Fruit fly (Drosophila melanogaster) whole organism, embryonic: ENCODE measurements around the gene CG9449.
A peak's percentile ranks its signal among the peaks of the same experiment; 100 is the strongest.

Experiments
- CG11085 ChIP-seq: fragments of 200-800 bp; sonication (Bioruptor generic); IDR thresholded peaks from 2 replicates; pipeline ENCODE4 v1.3.6; 2022; ENCODE audit warnings: missing biosample characterization, missing genetic modification characterization
- CG1603 ChIP-seq: fragments of 200-800 bp; sonication (Bioruptor generic); optimal IDR thresholded peaks from 2 replicates; lab custom pipeline; 2019; ENCODE audit warnings: missing biosample characterization, mild to moderate bottlenecking, missing genetic modification characterization, moderate library complexity
- CG16779 ChIP-seq: fragments of 200-800 bp; sonication (Bioruptor generic); IDR thresholded peaks from 2 replicates; pipeline ENCODE4 v1.3.6; 2022; ENCODE audit warnings: missing biosample characterization, missing genetic modification characterization
- CG16815 ChIP-seq: fragments of 200-800 bp; sonication (Bioruptor generic); optimal IDR thresholded peaks from 3 replicates; lab custom pipeline; 2017; ENCODE audit warnings: missing biosample characterization, mild to moderate bottlenecking, missing genetic modification characterization
- CG17829 ChIP-seq: fragments of 200-800 bp; optimal IDR thresholded peaks from 2 replicates; lab custom pipeline; 2019; ENCODE audit warnings: missing biosample characterization, mild to moderate bottlenecking, missing genetic modification characterization, moderate library complexity
- CG30403 ChIP-seq: fragments of 200-800 bp; sonication (Bioruptor generic); optimal IDR thresholded peaks from 3 replicates; lab custom pipeline; 2016; ENCODE audit warnings: missing biosample characterization, missing genetic modification characterization
- CG43689 ChIP-seq: fragments of 200-800 bp; sonication (Bioruptor generic); IDR thresholded peaks from 2 replicates; pipeline ENCODE4 v1.3.6; 2022; ENCODE audit warnings: missing biosample characterization, missing genetic modification characterization
- CG4404 ChIP-seq: fragments of 200-800 bp; sonication (Bioruptor generic); IDR thresholded peaks from 2 replicates; pipeline ENCODE4 v1.3.6; 2022; ENCODE audit warnings: missing biosample characterization, missing genetic modification characterization
- CG4424 ChIP-seq: fragments of 200-800 bp; sonication (Bioruptor generic); optimal IDR thresholded peaks from 3 replicates; lab custom pipeline; 2016; ENCODE audit warnings: missing biosample characterization, missing genetic modification characterization
- CG4854 ChIP-seq: fragments of 200-800 bp; sonication (Bioruptor generic); optimal IDR thresholded peaks from 2 replicates; lab custom pipeline; 2016; ENCODE audit warnings: missing biosample characterization, missing genetic modification characterization, inconsistent platforms
- CG7963 ChIP-seq: fragments of 200-800 bp; sonication (Bioruptor generic); IDR thresholded peaks from 3 replicates; pipeline ENCODE4 v1.3.6; 2022; ENCODE audit warnings: missing biosample characterization, missing genetic modification characterization; ENCODE audit not compliant: partially characterized antibody
- CG8359 ChIP-seq: fragments of 200-800 bp; sonication (Bioruptor generic); optimal IDR thresholded peaks from 2 replicates; lab custom pipeline; 2017; ENCODE audit warnings: missing biosample characterization, mild to moderate bottlenecking, missing genetic modification characterization, borderline replicate concordance
- CG9437 ChIP-seq: fragments of 200-800 bp; sonication (Bioruptor generic); optimal IDR thresholded peaks from 2 replicates; lab custom pipeline; 2018; ENCODE audit warnings: missing biosample characterization, mild to moderate bottlenecking, missing genetic modification characterization
- D ChIP-seq, 2 experiments: fragments of 200-800 bp in 1 of 2; fragments of >200 bp in 1 of 2; sonication (Bioruptor generic) in 1 of 2; optimal IDR thresholded peaks; 2 replicates in 1 of 2; 3 replicates in 1 of 2; lab custom pipeline; 2017; ENCODE audit warnings: mild to moderate bottlenecking in 1 of 2, missing biosample characterization in 1 of 2, missing genetic modification characterization in 1 of 2, missing genetic modification reagents in 1 of 2
- GATAe ChIP-seq: fragments of 200-800 bp; sonication (Bioruptor generic); conservative IDR thresholded peaks from 2 replicates; pipeline ENCODE4 v1.3.6; 2022; ENCODE audit warnings: missing biosample characterization, missing genetic modification characterization
- Kr ChIP-seq: fragments of 200-800 bp; sonication (Bioruptor generic); optimal IDR thresholded peaks from 2 replicates; lab custom pipeline; 2017; ENCODE audit warnings: missing biosample characterization, mild to moderate bottlenecking, missing genetic modification characterization
- Med ChIP-seq: fragments of 200-800 bp; sonication (Bioruptor generic); peaks from one replicate; lab custom pipeline; 2016; ENCODE audit warnings: missing biosample characterization, missing genetic modification characterization, mild to moderate bottlenecking, inconsistent platforms, moderate library complexity
- NfI ChIP-seq: fragments of 200-800 bp; sonication (Bioruptor generic); optimal IDR thresholded peaks from 3 replicates; lab custom pipeline; 2018; ENCODE audit warnings: missing biosample characterization, mild to moderate bottlenecking, missing genetic modification characterization, moderate library complexity
- PHDP ChIP-seq: fragments of 200-800 bp; sonication (Bioruptor generic); optimal IDR thresholded peaks from 3 replicates; lab custom pipeline; 2018; ENCODE audit warnings: missing biosample characterization, mild to moderate bottlenecking, missing genetic modification characterization, moderate library complexity
- Usf ChIP-seq: fragments of 200-800 bp; sonication (Bioruptor generic); optimal IDR thresholded peaks from 2 replicates; lab custom pipeline; 2017; ENCODE audit warnings: missing genotype, missing biosample characterization, missing genetic modification characterization
- bsh ChIP-seq, 2 experiments: fragments of 200-800 bp; sonication (Bioruptor generic); optimal IDR thresholded peaks; 2 replicates each; lab custom pipeline; 2017 to 2018; ENCODE audit warnings: mild to moderate bottlenecking in 2 of 2, missing biosample characterization in 2 of 2, missing genetic modification characterization in 2 of 2, moderate library complexity in 1 of 2
- cg ChIP-seq: fragments of 200-800 bp; sonication (Bioruptor generic); optimal IDR thresholded peaks from 3 replicates; lab custom pipeline; 2019; ENCODE audit warnings: missing biosample characterization, mild to moderate bottlenecking, missing genetic modification characterization, moderate library complexity
- dm ChIP-seq: fragments of 200-800 bp; sonication (Bioruptor generic); optimal IDR thresholded peaks from 3 replicates; lab custom pipeline; 2016; ENCODE audit warnings: missing biosample characterization, missing genetic modification characterization
- gsb ChIP-seq: fragments of 200-800 bp; sonication (Bioruptor generic); IDR thresholded peaks from 2 replicates; pipeline ENCODE4 v1.3.6; 2022; ENCODE audit warnings: missing biosample characterization, missing genetic modification characterization
- jigr1 ChIP-seq: fragments of 200-800 bp; sonication (Bioruptor generic); IDR thresholded peaks from 3 replicates; pipeline ENCODE4 v1.3.6; 2022; ENCODE audit warnings: missing biosample characterization, missing genetic modification characterization
- jing ChIP-seq: fragments of 200-800 bp; sonication (Bioruptor generic); optimal IDR thresholded peaks from 2 replicates; lab custom pipeline; 2018; ENCODE audit warnings: missing biosample characterization, mild to moderate bottlenecking, missing genetic modification characterization
- klu ChIP-seq: fragments of 200-800 bp; sonication (Bioruptor generic); IDR thresholded peaks from 2 replicates; pipeline ENCODE4 v1.3.6; 2022; ENCODE audit warnings: missing biosample characterization, missing genetic modification characterization
- ranshi ChIP-seq: fragments of 200-800 bp; sonication (Bioruptor generic); IDR thresholded peaks from 2 replicates; pipeline ENCODE4 v1.3.6; 2022; ENCODE audit warnings: missing biosample characterization, missing genetic modification characterization
- row ChIP-seq: fragments of 200-800 bp; sonication (Bioruptor generic); IDR thresholded peaks from 3 replicates; pipeline ENCODE4 v1.3.6; 2022; ENCODE audit warnings: missing biosample characterization, missing genetic modification characterization
- salm ChIP-seq: fragments of 200-800 bp; sonication (Bioruptor generic); optimal IDR thresholded peaks from 2 replicates; lab custom pipeline; 2018; ENCODE audit warnings: missing biosample characterization, mild to moderate bottlenecking, missing genetic modification characterization
- sens ChIP-seq: fragments of 200-800 bp; sonication (Bioruptor generic); peaks from one replicate; lab custom pipeline; 2016; ENCODE audit warnings: missing biosample characterization, missing genetic modification characterization
- tin ChIP-seq: fragments of 200-800 bp; sonication (Bioruptor generic); optimal IDR thresholded peaks from 3 replicates; lab custom pipeline; 2016; ENCODE audit warnings: missing biosample characterization, missing genetic modification characterization
- ttk ChIP-seq: fragments of 200-800 bp; sonication (Bioruptor generic); IDR thresholded peaks from 2 replicates; pipeline ENCODE4 v2.1.2; 2022; ENCODE audit warnings: missing biosample characterization, missing genetic modification characterization
- unc-4 ChIP-seq: fragments of 200-800 bp; sonication (Bioruptor generic); IDR thresholded peaks from 2 replicates; pipeline ENCODE4 v1.3.6; 2022; ENCODE audit warnings: missing biosample characterization, missing genetic modification characterization; ENCODE audit not compliant: partially characterized antibody
- zfh1 ChIP-seq: fragments of 200-800 bp; sonication (Bioruptor generic); IDR thresholded peaks from 3 replicates; pipeline ENCODE4 v1.3.6; 2022; ENCODE audit warnings: missing biosample characterization, missing genetic modification characterization

CG9449 gene

dm6 chr3L:19497623-19498022, at the start of gene CG9449:
Gene CG9449 (minus strand): TSS chr3L:19497723.
- TF ChIP-seq CG9437 (GFP tag; lab: Kevin White, UChicago) = peak; percentile 12
- TF ChIP-seq Med = peak; percentile 30
- no peak for TF ChIP-seq zfh1 (GFP tag; lab: Robert Waterston, UW)
- peak; percentile 34 for TF ChIP-seq sens (GFP tag; lab: Kevin White, UChicago)
- TF ChIP-seq PHDP (tag; lab: Kevin White, UChicago) = peak; percentile 29

dm6 chr3L:19544810-19545209, 47.3 kb upstream of the CG9449 start, which contains the start of the genes CG46435 and Rcd7:
Gene CG46435 (plus strand): TSS chr3L:19545110.
Gene Rcd7 (plus strand): TSS chr3L:19545110.
- TF ChIP-seq GATAe (GFP tag; lab: Robert Waterston, UW) (no peak), tin (GFP tag; lab: Kevin White, UChicago) (no peak), CG43689 (no peak), ranshi (GFP tag; lab: Robert Waterston, UW) (no peak), CG4854 (GFP tag; lab: Kevin White, UChicago) (no peak), CG16815 (GFP tag; lab: Kevin White, UChicago) (no peak), cg (no peak), gsb (GFP tag; lab: Robert Waterston, UW) (no peak), CG1603 (tag; lab: Kevin White, UChicago) (no peak), salm (tag; lab: Kevin White, UChicago) (no peak), CG11085 (no peak), jigr1 (GFP tag; lab: Robert Waterston, UW) (no peak), Usf (GFP tag; lab: Kevin White, UChicago) (no peak), row (GFP tag; lab: Robert Waterston, UW) (no peak), bsh (GFP tag; optimal IDR thresholded peaks at IDR 0.05; lab: Kevin White, UChicago) (no peak), Kr (GFP tag; lab: Kevin White, UChicago) (no peak), ttk (no peak), klu (no peak), jing (GFP tag; lab: Kevin White, UChicago) (no peak)

dm6 chr3L:19544105-19544504, 46.6 kb upstream of the CG9449 start, which contains the start of the genes CG46434 and Dred:
Gene CG46434 (minus strand): TSS chr3L:19544205.
Gene Dred (minus strand): TSS chr3L:19544205.
- TF ChIP-seq NfI (GFP tag; lab: Kevin White, UChicago) (no peak), CG7963 (GFP tag; lab: Robert Waterston, UW) (no peak), CG30403 (GFP tag; lab: Kevin White, UChicago) (no peak)

- TF ChIP-seq CG16779 (GFP tag; lab: Robert Waterston, UW) (0 out of 2 replicates have a peak, but pooled peaks have one; percentile 11), dm (GFP tag; lab: Kevin White, UChicago) (no peak), D (optimal IDR thresholded peaks at IDR 0.05; lab: Kevin White, UChicago) (no peak), D (GFP tag; optimal IDR thresholded peaks at IDR 0.05; lab: Kevin White, UChicago) (no peak), unc-4 (no peak), CG17829 (tag; lab: Kevin White, UChicago) (no peak)
Observed at dm6 chr3L:19532443-19532842, 34.9 kb upstream of the CG9449 start, which contains the start of gene Cpr76Bd. Gene Cpr76Bd (plus strand): TSS chr3L:19532743.

- TF ChIP-seq CG4424 (no peak), CG4404 (0 out of 2 replicates have a peak, but pooled peaks have one; percentile 6), CG8359 (GFP tag; lab: Kevin White, UChicago) (peak; percentile 91)
Observed at dm6 chr3L:19528547-19528946, 31.0 kb upstream of the CG9449 start.
